Fruit fly (Drosophila melanogaster) whole organism, pupa: ENCODE results near the gene CG33339.

Experiments used
- CG4496 ChIP-seq: fragments of 200-800 bp; sonication (Bioruptor generic); IDR thresholded peaks from 3 replicates; pipeline ENCODE4 v1.3.6; 2022; ENCODE audit warnings: missing biosample characterization, missing genetic modification characterization
- fd96Ca ChIP-seq: fragments of 200-800 bp; sonication (Bioruptor generic); IDR thresholded peaks from 3 replicates; pipeline ENCODE4 v1.3.6; 2022; ENCODE audit warnings: missing biosample characterization, missing genetic modification characterization

DNA sequence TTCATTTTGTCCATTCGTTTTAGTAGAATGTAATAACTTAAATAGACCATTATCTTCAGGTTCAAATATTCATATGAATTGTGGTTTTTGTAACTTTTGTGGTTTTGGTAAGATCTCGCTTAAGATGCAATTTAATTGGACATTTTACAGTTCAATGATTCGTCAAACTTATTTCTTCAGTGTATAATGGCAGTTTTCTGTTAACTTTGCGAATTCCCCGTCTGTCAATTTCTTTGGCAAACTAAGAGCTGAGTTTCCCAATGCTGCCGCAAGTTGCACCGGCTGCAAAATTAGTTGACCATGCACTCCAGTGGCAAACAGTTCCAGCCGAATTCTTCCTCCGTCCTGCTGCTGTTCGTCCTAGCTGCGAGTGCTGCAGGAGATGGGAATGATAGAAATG is 14.9 kb downstream of the CG33339 start, which contains the start of gene CG33342:
- no peak for TF ChIP-seq fd96Ca (GFP tag; lab: Robert Waterston, UW)
- TF ChIP-seq CG4496 (GFP tag; lab: Robert Waterston, UW), result no peak
